Fruit fly (Drosophila melanogaster): Measurements from ENCODE around the gene mtgo.

The mtgo gene

dm6 chr2L:16709693-16710092 lies 164.9 kb downstream of the mtgo start (continued):
- peak; percentile 60 for TF ChIP-seq CG9727 (GFP tag; optimal IDR thresholded peaks at IDR 0.05)
- no peak for TF ChIP-seq z (GFP tag; IDR thresholded peaks at IDR 0.05)
- no peak for TF ChIP-seq eyg (GFP tag; optimal IDR thresholded peaks at IDR 0.05)
- TF ChIP-seq CG10979 (tag; optimal IDR thresholded peaks at IDR 0.05), result peak; percentile 50
- no peak for TF ChIP-seq zfh2 (GFP tag; optimal IDR thresholded peaks at IDR 0.05)
- peak; percentile 53; the same call in 2 of the 3 replicates for TF ChIP-seq CG11695 (GFP tag; IDR thresholded peaks at IDR 0.05)
- no peak for TF ChIP-seq hkb (optimal IDR thresholded peaks at IDR 0.05)
- peak; percentile 88 for TF ChIP-seq hkb (GFP tag; IDR thresholded peaks at IDR 0.05)
- TF ChIP-seq CG18619 (GFP tag; optimal IDR thresholded peaks at IDR 0.05), result peak; percentile 49
- no peak for TF ChIP-seq Nf-YC (tag; optimal IDR thresholded peaks at IDR 0.05)
- TF ChIP-seq CG5245 (GFP tag; optimal IDR thresholded peaks at IDR 0.05), result peak; percentile 21
- TF ChIP-seq kni (GFP tag; optimal IDR thresholded peaks at IDR 0.05), result no peak
- TF ChIP-seq btn (GFP tag; optimal IDR thresholded peaks at IDR 0.05), result no peak
- TF ChIP-seq Doc3 (GFP tag; IDR thresholded peaks at IDR 0.05; ENCODE audit: partially characterized antibody), result no peak
- TF ChIP-seq vvl (GFP tag; IDR thresholded peaks at IDR 0.05), result peak; percentile 86
- TF ChIP-seq ems (GFP tag; optimal IDR thresholded peaks at IDR 0.05), result peak; percentile 34
- TF ChIP-seq Aef1 (GFP tag; IDR thresholded peaks at IDR 0.05), result peak; percentile 79
- peak; percentile 41 for TF ChIP-seq bab2 (GFP tag; optimal IDR thresholded peaks at IDR 0.05)
- TF ChIP-seq CG6854 (GFP tag; optimal IDR thresholded peaks at IDR 0.05), result no peak
- TF ChIP-seq sqz (GFP tag; optimal IDR thresholded peaks at IDR 0.05), result no peak
- peak; percentile 62 for TF ChIP-seq gsb-n (tag; optimal IDR thresholded peaks at IDR 0.05)
- TF ChIP-seq CG10209 (GFP tag; optimal IDR thresholded peaks at IDR 0.05), result peak; percentile 61
- no peak for TF ChIP-seq NFAT (GFP tag; IDR thresholded peaks at IDR 0.05)
- no peak for TF ChIP-seq dm (GFP tag; optimal IDR thresholded peaks at IDR 0.05)
- TF ChIP-seq NC2α (GFP tag; optimal IDR thresholded peaks at IDR 0.05), result no peak
- peak; percentile 55 for TF ChIP-seq kay (GFP tag; optimal IDR thresholded peaks at IDR 0.05)
- TF ChIP-seq CG17385 (GFP tag; optimal IDR thresholded peaks at IDR 0.05), result peak; percentile 77
- TF ChIP-seq bigmax (GFP tag; optimal IDR thresholded peaks at IDR 0.05), result no peak
- no peak for TF ChIP-seq vnd (GFP tag; IDR thresholded peaks at IDR 0.05; ENCODE audit: partially characterized antibody)
- TF ChIP-seq Dp (GFP tag; optimal IDR thresholded peaks at IDR 0.05), result no peak
- peak in 1 of 3 experiments; percentile 57 for TF ChIP-seq lola (GFP tag; optimal IDR thresholded peaks at IDR 0.05)
- no peak for TF ChIP-seq CG3163 (GFP tag; optimal IDR thresholded peaks at IDR 0.05)
- no peak for TF ChIP-seq CG6813 (GFP tag; optimal IDR thresholded peaks at IDR 0.05)
- TF ChIP-seq Bdp1 (GFP tag; optimal IDR thresholded peaks at IDR 0.05), result no peak
- no peak for TF ChIP-seq nom (GFP tag; optimal IDR thresholded peaks at IDR 0.05)
- no peak for TF ChIP-seq insv (GFP tag; optimal IDR thresholded peaks at IDR 0.05)
- TF ChIP-seq gce (GFP tag; IDR thresholded peaks at IDR 0.05), result no peak
- TF ChIP-seq sug (tag; optimal IDR thresholded peaks at IDR 0.05), result no peak
- TF ChIP-seq h (optimal IDR thresholded peaks at IDR 0.05), result no peak
- TF ChIP-seq CG15479 (GFP tag; optimal IDR thresholded peaks at IDR 0.05), result no peak
- TF ChIP-seq CG13287 (GFP tag; IDR thresholded peaks at IDR 0.05; ENCODE audit: partially characterized antibody), result no peak
- TF ChIP-seq CG2889 (GFP tag; IDR thresholded peaks at IDR 0.05), result 0 out of 3 replicates have a peak, but pooled peaks have one; percentile 54
- TF ChIP-seq C15 (GFP tag; IDR thresholded peaks at IDR 0.05), result 0 out of 3 replicates have a peak, but pooled peaks have one; percentile 7
- TF ChIP-seq dpn (GFP tag; optimal IDR thresholded peaks at IDR 0.05), result peak in 1 of 2 experiments; percentile 69
- TF ChIP-seq CG2120 (GFP tag; optimal IDR thresholded peaks at IDR 0.05), result peak; percentile 39
- TF ChIP-seq Oaz (GFP tag; IDR thresholded peaks at IDR 0.05), result peak; percentile 66
- TF ChIP-seq jumu (GFP tag; optimal IDR thresholded peaks at IDR 0.05), result no peak
- TF ChIP-seq mld (GFP tag; IDR thresholded peaks at IDR 0.05; ENCODE audit: partially characterized antibody), result no peak
- TF ChIP-seq Taf1 (GFP tag; IDR thresholded peaks at IDR 0.05), result no peak
- TF ChIP-seq Atf6 (GFP tag; IDR thresholded peaks at IDR 0.05), result peak; percentile 79
- TF ChIP-seq CG12659 (GFP tag; optimal IDR thresholded peaks at IDR 0.05), result peak; percentile 65
- no peak for TF ChIP-seq CG2678 (tag; optimal IDR thresholded peaks at IDR 0.05)

All from whole organism, embryonic.